Worm (Caenorhabditis elegans) whole organism, L4/young adult: ENCODE results near the gene rcan-1.

Source experiments
- W03F9.2 ChIP-seq: fragments of 150-350 bp; optimal IDR thresholded peaks from 2 replicates; lab custom pipeline; 2014; ENCODE audit warnings: missing biosample characterization, missing genetic modification characterization
- dao-5 ChIP-seq: sonication (generic microtip); optimal IDR thresholded peaks from 2 replicates; lab custom pipeline; 2016; ENCODE audit warnings: missing genotype, missing genetic modification characterization, moderate library complexity, missing compliant biosample characterization
- him-1 ChIP-seq: sonication (generic microtip); optimal IDR thresholded peaks from 2 replicates; lab custom pipeline; 2016; ENCODE audit warnings: missing genotype, missing genetic modification reagents, missing genetic modification characterization, missing compliant biosample characterization

DNA sequence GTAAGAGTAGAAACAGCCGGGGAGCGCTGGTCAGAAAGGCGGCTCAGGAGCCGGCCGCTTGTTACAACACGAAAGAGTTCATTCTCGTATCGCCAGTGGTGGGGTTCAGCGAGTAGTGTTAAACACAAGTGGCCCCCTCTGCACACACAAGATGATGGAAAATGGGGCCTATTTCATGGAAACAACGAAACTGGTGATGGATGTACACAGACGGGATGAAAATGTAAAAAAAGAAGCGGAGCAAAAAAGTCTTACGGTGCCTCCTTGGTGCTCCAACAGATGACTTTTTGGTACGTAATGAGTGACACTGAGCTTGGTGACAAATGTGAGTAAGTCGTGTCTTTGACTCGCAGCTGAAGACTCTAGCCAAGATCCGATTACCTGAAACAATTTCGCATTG lies 24.1 kb upstream of the rcan-1 start:
- no peak for TF ChIP-seq dao-5 (tag; lab: Kevin White, UChicago)
- TF ChIP-seq him-1 (tag; lab: Kevin White, UChicago) = no peak
- TF ChIP-seq W03F9.2 (tag; lab: Kevin White, UChicago) = no peak
